Fruit fly (Drosophila melanogaster) whole organism, embryonic: ENCODE data around the gene hry.

Experiments
- Aef1 ChIP-seq: fragments of 200-800 bp; sonication (Bioruptor generic); IDR thresholded peaks from 3 replicates; pipeline ENCODE4 v1.3.6; 2022; ENCODE audit warnings: missing biosample characterization, missing genetic modification characterization
- Blimp-1 ChIP-seq: fragments of 200-800 bp; sonication (Bioruptor generic); optimal IDR thresholded peaks from 3 replicates; lab custom pipeline; 2018; ENCODE audit warnings: missing biosample characterization, missing genetic modification characterization, mild to moderate bottlenecking, moderate library complexity, missing genetic modification reagents
- CG11247 ChIP-seq: fragments of 200-800 bp; sonication (Bioruptor generic); IDR thresholded peaks from 2 replicates; pipeline ENCODE4 v1.3.6; 2022; ENCODE audit warnings: missing biosample characterization, missing genetic modification characterization
- CG11456 ChIP-seq: fragments of 200-800 bp; sonication (Bioruptor generic); IDR thresholded peaks from 3 replicates; pipeline ENCODE4 v1.3.6; 2022; ENCODE audit warnings: missing biosample characterization, missing genetic modification characterization
- CG12769 ChIP-seq: fragments of 200-800 bp; sonication (Bioruptor generic); optimal IDR thresholded peaks from 2 replicates; lab custom pipeline; 2019; ENCODE audit warnings: missing biosample characterization, mild to moderate bottlenecking, missing genetic modification characterization, moderate library complexity
- CG13894 ChIP-seq: fragments of 200-800 bp; sonication (Bioruptor generic); optimal IDR thresholded peaks from 3 replicates; lab custom pipeline; 2018; ENCODE audit warnings: missing biosample characterization, mild to moderate bottlenecking, missing genetic modification characterization, moderate library complexity
- CG15514 ChIP-seq: fragments of 200-800 bp; sonication (Bioruptor generic); optimal IDR thresholded peaks from 3 replicates; lab custom pipeline; 2017; ENCODE audit warnings: missing biosample characterization, missing genetic modification characterization, mild to moderate bottlenecking, moderate library complexity, missing genetic modification reagents
- CG1647 ChIP-seq: fragments of 200-800 bp; sonication (Bioruptor generic); optimal IDR thresholded peaks from 3 replicates; lab custom pipeline; 2016; ENCODE audit warnings: missing biosample characterization, missing genetic modification characterization
- CG16813 ChIP-seq: fragments of 200-800 bp; sonication (Bioruptor generic); IDR thresholded peaks from 3 replicates; pipeline ENCODE4 v1.3.6; 2022; ENCODE audit warnings: missing biosample characterization, missing genetic modification characterization; ENCODE audit not compliant: partially characterized antibody
- CG17361 ChIP-seq: fragments of 200-800 bp; sonication (Bioruptor generic); IDR thresholded peaks from 3 replicates; pipeline ENCODE4 v1.3.6; 2022; ENCODE audit warnings: missing biosample characterization, missing genetic modification characterization
- CG2889 ChIP-seq: fragments of 200-800 bp; sonication (Bioruptor generic); IDR thresholded peaks from 3 replicates; pipeline ENCODE4 v1.3.6; 2022; ENCODE audit warnings: missing biosample characterization, missing genetic modification characterization
- CG6689 ChIP-seq: fragments of 200-800 bp; sonication (Bioruptor generic); IDR thresholded peaks from 2 replicates; pipeline ENCODE4 v1.3.6; 2022; ENCODE audit warnings: missing biosample characterization, missing genetic modification characterization
- CG7357 ChIP-seq: fragments of 200-800 bp; sonication (Bioruptor generic); IDR thresholded peaks from 3 replicates; pipeline ENCODE4 v1.3.6; 2022; ENCODE audit warnings: missing biosample characterization, missing genetic modification characterization
- CG8290 ChIP-seq, 3 experiments: fragments of 200-800 bp; sonication (Bioruptor generic); optimal IDR thresholded peaks; 2 replicates each; lab custom pipeline; 2016 to 2019; ENCODE audit warnings: missing biosample characterization in 3 of 3, missing genetic modification characterization in 3 of 3, mild to moderate bottlenecking in 2 of 3, moderate library complexity in 1 of 3
- CTCF ChIP-seq: fragments of 200-800 bp; sonication (Bioruptor generic); optimal IDR thresholded peaks from 2 replicates; lab custom pipeline; 2017; ENCODE audit warnings: missing biosample characterization, mild to moderate bottlenecking, missing genetic modification characterization, moderate library complexity
- Chrac-16 ChIP-seq: fragments of 200-800 bp; sonication (Bioruptor generic); optimal IDR thresholded peaks from 3 replicates; lab custom pipeline; 2016; ENCODE audit warnings: missing biosample characterization, missing genetic modification characterization
- CoRest ChIP-seq: fragments of 200-800 bp; sonication (Bioruptor generic); optimal IDR thresholded peaks from 3 replicates; lab custom pipeline; 2018; ENCODE audit warnings: missing biosample characterization, mild to moderate bottlenecking, missing genetic modification characterization, moderate library complexity
- Fer3 ChIP-seq: fragments of 200-800 bp; sonication (Bioruptor generic); optimal IDR thresholded peaks from 2 replicates; lab custom pipeline; 2018; ENCODE audit warnings: missing biosample characterization, mild to moderate bottlenecking, missing genetic modification characterization, moderate library complexity
- Gug ChIP-seq: fragments of 200-800 bp; sonication (Bioruptor generic); IDR thresholded peaks from 4 replicates; pipeline ENCODE4 v1.3.6; 2022; ENCODE audit warnings: missing biosample characterization, missing genetic modification characterization
- Hey ChIP-seq: fragments of 200-800 bp; sonication (Bioruptor generic); optimal IDR thresholded peaks from 3 replicates; lab custom pipeline; 2018; ENCODE audit warnings: missing biosample characterization, mild to moderate bottlenecking, missing genetic modification characterization
- HmgZ ChIP-seq: fragments of 200-800 bp; sonication (Bioruptor generic); optimal IDR thresholded peaks from 2 replicates; lab custom pipeline; 2018; ENCODE audit warnings: missing biosample characterization, mild to moderate bottlenecking, missing genetic modification characterization
- Hr51 ChIP-seq, 2 experiments: fragments of 200-800 bp; sonication (Bioruptor generic); optimal IDR thresholded peaks; 2 replicates in 1 of 2; 3 replicates in 1 of 2; lab custom pipeline; 2016 to 2018; ENCODE audit warnings: missing biosample characterization in 2 of 2, missing genetic modification characterization in 2 of 2, mild to moderate bottlenecking in 1 of 2, moderate library complexity in 1 of 2
- Hr78 ChIP-seq, 2 experiments: fragments of 200-800 bp in 1 of 2; fragments of >200 bp in 1 of 2; sonication (Bioruptor generic) in 1 of 2; optimal IDR thresholded peaks; 2 replicates each; lab custom pipeline; 2017 to 2019; ENCODE audit warnings: missing biosample characterization in 2 of 2, missing genetic modification characterization in 2 of 2, mild to moderate bottlenecking in 1 of 2, moderate library complexity in 1 of 2
- Max ChIP-seq: fragments of 200-800 bp; sonication (Bioruptor generic); optimal IDR thresholded peaks from 2 replicates; lab custom pipeline; 2016; ENCODE audit warnings: missing biosample characterization, mild to moderate bottlenecking, missing genetic modification characterization
- Neu2 ChIP-seq: fragments of 200-800 bp; sonication (Bioruptor generic); optimal IDR thresholded peaks from 3 replicates; lab custom pipeline; 2016; ENCODE audit warnings: missing biosample characterization, missing genetic modification characterization, borderline replicate concordance
- Nf-YC ChIP-seq: fragments of 200-800 bp; optimal IDR thresholded peaks from 3 replicates; lab custom pipeline; 2019; ENCODE audit warnings: missing biosample characterization, mild to moderate bottlenecking, missing genetic modification characterization, moderate library complexity
- Rfx ChIP-seq: fragments of 200-800 bp; sonication (Bioruptor generic); IDR thresholded peaks from 2 replicates; pipeline ENCODE4 v1.3.6; 2022; ENCODE audit warnings: missing biosample characterization, missing genetic modification characterization
- Sry-β ChIP-seq: fragments of 200-800 bp; sonication (Bioruptor generic); optimal IDR thresholded peaks from 2 replicates; lab custom pipeline; 2018; ENCODE audit warnings: missing biosample characterization, mild to moderate bottlenecking, missing genetic modification characterization, moderate library complexity
- ac ChIP-seq: fragments of 200-800 bp; sonication (Bioruptor generic); optimal IDR thresholded peaks from 3 replicates; lab custom pipeline; 2017; ENCODE audit warnings: missing biosample characterization, mild to moderate bottlenecking, missing genetic modification characterization
- esg ChIP-seq: fragments of 200-800 bp; sonication (Bioruptor generic); conservative IDR thresholded peaks from 2 replicates; pipeline ENCODE4 v1.3.6; 2022; ENCODE audit warnings: missing biosample characterization, missing genetic modification characterization
- exex ChIP-seq: fragments of 200-800 bp; sonication (Bioruptor generic); optimal IDR thresholded peaks from 4 replicates; lab custom pipeline; 2018; ENCODE audit warnings: missing biosample characterization, mild to moderate bottlenecking, missing genetic modification characterization, moderate library complexity
- ftz-f1 ChIP-seq: fragments of 200-800 bp; sonication (Bioruptor generic); optimal IDR thresholded peaks from 2 replicates; lab custom pipeline; 2016; ENCODE audit warnings: missing biosample characterization, missing genetic modification characterization
- gcm2 ChIP-seq: fragments of 200-800 bp; sonication (Bioruptor generic); optimal IDR thresholded peaks from 2 replicates; lab custom pipeline; 2016; ENCODE audit warnings: missing biosample characterization, missing genetic modification characterization
- gem ChIP-seq: fragments of 200-800 bp; sonication (Bioruptor generic); optimal IDR thresholded peaks from 2 replicates; lab custom pipeline; 2019; ENCODE audit warnings: missing biosample characterization, mild to moderate bottlenecking, missing genetic modification characterization, moderate library complexity
- jigr1 ChIP-seq: fragments of 200-800 bp; sonication (Bioruptor generic); IDR thresholded peaks from 3 replicates; pipeline ENCODE4 v1.3.6; 2022; ENCODE audit warnings: missing biosample characterization, missing genetic modification characterization
- jumu ChIP-seq: fragments of 200-800 bp; sonication (Bioruptor generic); optimal IDR thresholded peaks from 3 replicates; lab custom pipeline; 2016; ENCODE audit warnings: missing biosample characterization, missing genetic modification characterization
- knrl ChIP-seq: fragments of 200-800 bp; sonication (Bioruptor generic); IDR thresholded peaks from 3 replicates; pipeline ENCODE4 v1.3.6; 2022; ENCODE audit warnings: missing biosample characterization, missing genetic modification characterization; ENCODE audit not compliant: partially characterized antibody
- lbe ChIP-seq: fragments of 200-800 bp; sonication (Bioruptor generic); optimal IDR thresholded peaks from 2 replicates; lab custom pipeline; 2016; ENCODE audit warnings: missing biosample characterization, mild to moderate bottlenecking, missing genetic modification characterization
- lilli ChIP-seq: fragments of 200-800 bp; sonication (Bioruptor generic); optimal IDR thresholded peaks from 3 replicates; lab custom pipeline; 2016; ENCODE audit warnings: missing biosample characterization, missing genetic modification characterization
- maf-S ChIP-seq: fragments of 200-800 bp; sonication (Bioruptor generic); optimal IDR thresholded peaks from 2 replicates; lab custom pipeline; 2016; ENCODE audit warnings: missing biosample characterization, missing genetic modification characterization
- nau ChIP-seq: fragments of 200-800 bp; sonication (Bioruptor generic); optimal IDR thresholded peaks from 3 replicates; lab custom pipeline; 2017; ENCODE audit warnings: missing biosample characterization, mild to moderate bottlenecking, missing genetic modification characterization, missing genetic modification reagents
- nerfin-2 ChIP-seq: fragments of 200-800 bp; sonication (Bioruptor generic); IDR thresholded peaks from 2 replicates; pipeline ENCODE4 v1.3.6; 2022; ENCODE audit warnings: missing biosample characterization, missing genetic modification characterization; ENCODE audit not compliant: partially characterized antibody
- pnt ChIP-seq: fragments of 200-800 bp; sonication (Bioruptor generic); optimal IDR thresholded peaks from 3 replicates; lab custom pipeline; 2016; ENCODE audit warnings: missing biosample characterization, missing genetic modification characterization
- ranshi ChIP-seq: fragments of 200-800 bp; sonication (Bioruptor generic); IDR thresholded peaks from 2 replicates; pipeline ENCODE4 v1.3.6; 2022; ENCODE audit warnings: missing biosample characterization, missing genetic modification characterization
- run ChIP-seq: fragments of 200-800 bp; sonication (Bioruptor generic); optimal IDR thresholded peaks from 3 replicates; lab custom pipeline; 2018; ENCODE audit warnings: missing biosample characterization, mild to moderate bottlenecking, missing genetic modification characterization
- slbo ChIP-seq: fragments of 200-800 bp; sonication (Bioruptor generic); IDR thresholded peaks from 2 replicates; pipeline ENCODE4 v1.3.6; 2022; ENCODE audit warnings: missing biosample characterization, missing genetic modification characterization
- sqz ChIP-seq: fragments of 200-800 bp; sonication (Bioruptor generic); optimal IDR thresholded peaks from 3 replicates; lab custom pipeline; 2018; ENCODE audit warnings: missing biosample characterization, mild to moderate bottlenecking, missing genetic modification characterization
- ssp ChIP-seq: fragments of 200-800 bp; sonication (Bioruptor generic); IDR thresholded peaks from 2 replicates; pipeline ENCODE4 v1.3.6; 2022; ENCODE audit warnings: missing biosample characterization, missing genetic modification characterization
- sug ChIP-seq: fragments of 200-800 bp; optimal IDR thresholded peaks from 2 replicates; lab custom pipeline; 2019; ENCODE audit warnings: missing biosample characterization, mild to moderate bottlenecking, missing genetic modification characterization, moderate library complexity
- zfh2 ChIP-seq: fragments of 200-800 bp; sonication (Bioruptor generic); optimal IDR thresholded peaks from 2 replicates; lab custom pipeline; 2016; ENCODE audit warnings: missing biosample characterization, missing genetic modification characterization

Gene hry

DNA sequence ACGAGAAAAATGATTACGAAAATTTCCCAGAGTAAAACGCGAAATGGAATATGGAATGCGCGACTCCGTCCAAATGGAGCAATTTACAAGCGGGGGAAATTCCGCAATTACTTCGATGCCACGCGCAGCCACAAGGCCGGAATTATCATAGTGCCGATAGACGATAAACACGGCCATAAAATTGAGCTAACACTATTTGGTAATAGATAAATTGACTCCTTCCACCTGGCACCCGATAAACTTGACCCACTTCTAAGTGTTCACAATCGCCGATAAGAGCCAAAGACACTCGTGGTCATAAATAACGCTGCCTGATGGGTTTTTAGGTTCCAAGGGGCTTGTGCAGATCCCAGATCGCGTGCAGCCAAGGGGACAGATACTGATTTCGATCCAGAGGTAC, 31.5 kb downstream of the hry start (continued):
- TF ChIP-seq CG7357 (no peak), Hr78 (GFP tag; optimal IDR thresholded peaks at IDR 0.05; lab: Kevin White, UChicago) (no peak), slbo (no peak), Sry-β (no peak), jumu (GFP tag; lab: Kevin White, UChicago) (no peak), CG12769 (tag; lab: Kevin White, UChicago) (peak; percentile 41), Nf-YC (tag; lab: Kevin White, UChicago) (no peak), CG8290 (GFP tag; optimal IDR thresholded peaks at IDR 0.05; lab: Kevin White, UChicago) (no peak), CG8290 (tag; optimal IDR thresholded peaks at IDR 0.05; lab: Kevin White, UChicago) (peak in 1 of 2 experiments; percentile 2), knrl (GFP tag; lab: Robert Waterston, UW) (no peak), maf-S (GFP tag; lab: Kevin White, UChicago) (no peak), ac (GFP tag; lab: Kevin White, UChicago) (no peak), gcm2 (GFP tag; lab: Kevin White, UChicago) (no peak), jigr1 (no peak), CG13894 (tag; lab: Kevin White, UChicago) (no peak), ranshi (GFP tag; lab: Robert Waterston, UW) (no peak), Chrac-16 (GFP tag; lab: Kevin White, UChicago) (no peak), nau (GFP tag; lab: Kevin White, UChicago) (no peak), esg (GFP tag; lab: Robert Waterston, UW) (no peak), Neu2 (GFP tag; lab: Kevin White, UChicago) (no peak), CG15514 (no peak), sqz (GFP tag; lab: Kevin White, UChicago) (no peak), sug (tag; lab: Kevin White, UChicago) (peak; percentile 65), Hey (tag; lab: Kevin White, UChicago) (no peak), CG11247 (no peak), CoRest (tag; lab: Kevin White, UChicago) (no peak), Blimp-1 (GFP tag; lab: Kevin White, UChicago) (no peak), ssp (GFP tag; lab: Robert Waterston, UW) (no peak), zfh2 (no peak), CTCF (no peak), Max (GFP tag; lab: Kevin White, UChicago) (no peak), exex (peak; percentile 48), HmgZ (no peak), ftz-f1 (peak; percentile 17), run (tag; lab: Kevin White, UChicago) (no peak), lbe (GFP tag; lab: Kevin White, UChicago) (no peak), nerfin-2 (GFP tag; lab: Robert Waterston, UW) (0 out of 2 replicates have a peak, but pooled peaks have one; percentile 27), CG2889 (GFP tag; lab: Robert Waterston, UW) (no peak)

DNA sequence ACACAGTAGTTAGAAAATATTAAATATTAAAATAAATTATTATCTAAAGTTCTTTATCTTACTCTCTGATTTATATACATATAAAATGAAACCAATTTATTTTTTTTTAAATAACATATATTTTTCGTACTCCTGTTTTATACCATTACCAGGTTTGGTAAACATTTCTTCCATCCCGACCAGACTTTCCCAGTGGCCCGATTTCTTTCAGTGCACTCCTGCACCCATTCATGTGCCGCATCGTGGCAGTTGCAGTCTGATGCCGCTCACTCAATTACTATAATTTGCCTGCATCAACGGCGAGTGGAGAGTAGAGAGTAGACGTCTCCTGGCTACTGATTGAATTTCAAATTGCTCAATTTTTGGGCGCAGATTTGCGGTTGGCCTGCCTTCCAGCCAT, 32.3 kb downstream of the hry start:
- TF ChIP-seq pnt (GFP tag; lab: Kevin White, UChicago) (no peak), Gug (0 out of 4 replicates have a peak, but pooled peaks have one; percentile 13), Rfx (GFP tag; lab: Robert Waterston, UW) (0 out of 2 replicates have a peak, but pooled peaks have one; percentile 15), CG11456 (GFP tag; lab: Robert Waterston, UW) (0 out of 3 replicates have a peak, but pooled peaks have one; percentile 37), Fer3 (tag; lab: Kevin White, UChicago) (no peak), gem (tag; lab: Kevin White, UChicago) (peak; percentile 6), CG16813 (GFP tag; lab: Robert Waterston, UW) (no peak), CG17361 (0 out of 3 replicates have a peak, but pooled peaks have one; percentile 34), ftz-f1 (no peak), Aef1 (GFP tag; lab: Robert Waterston, UW) (0 out of 3 replicates have a peak, but pooled peaks have one; percentile 18), Hr51 (GFP tag; optimal IDR thresholded peaks at IDR 0.05; lab: Kevin White, UChicago) (no peak), CG6689 (GFP tag; lab: Robert Waterston, UW) (no peak), lilli (GFP tag; lab: Kevin White, UChicago) (no peak), CG1647 (GFP tag; lab: Kevin White, UChicago) (no peak)
- TF ChIP-seq, all 482 proteins: peak for 6
